Worm (Caenorhabditis elegans): ENCODE results near the gene C24H11.1.

The C24H11.1 gene

ce11 chrIII:11740868-11741267 lies 46.6 kb upstream of the C24H11.1 start:
- peak; percentile 19 for TF ChIP-seq F13H6.1 (tag; optimal IDR thresholded peaks at IDR 0.05)
- TF ChIP-seq nhr-21 (tag; optimal IDR thresholded peaks at IDR 0.05) = no peak
- peak; percentile 1 for TF ChIP-seq C34F6.9 (tag; optimal IDR thresholded peaks at IDR 0.05)
- no peak for TF ChIP-seq mdl-1 (tag; optimal IDR thresholded peaks at IDR 0.05)
- peak; percentile 57 for TF ChIP-seq crh-2 (tag; optimal IDR thresholded peaks at IDR 0.05)
- TF ChIP-seq lsy-2 (tag; optimal IDR thresholded peaks at IDR 0.05) = no peak
- TF ChIP-seq unc-39 (tag; optimal IDR thresholded peaks at IDR 0.05) = no peak
- TF ChIP-seq peb-1 (tag; optimal IDR thresholded peaks at IDR 0.05) = no peak

- TF ChIP-seq blmp-1 (tag; optimal IDR thresholded peaks at IDR 0.05; ENCODE audit: insufficient read depth) (peak; percentile 69), sem-4 (tag; optimal IDR thresholded peaks at IDR 0.05) (peak; percentile 42), fos-1 (tag; optimal IDR thresholded peaks at IDR 0.05) (no peak)
Observed at ce11 chrIII:11742191-11742590, 45.3 kb upstream of the C24H11.1 start.

ce11 chrIII:11746718-11747117 lies 40.8 kb upstream of the C24H11.1 start, which contains the start of gene mrt-2:
TSS of gene mrt-2 (plus strand) at chrIII:11746766.
- TF ChIP-seq zag-1 (tag; optimal IDR thresholded peaks at IDR 0.05) = no peak
- no peak for TF ChIP-seq ceh-82 (tag; optimal IDR thresholded peaks at IDR 0.05)
- no peak for TF ChIP-seq unc-62 (GFP tag; optimal IDR thresholded peaks at IDR 0.05)
- peak; percentile 86 for TF ChIP-seq sma-3 (GFP tag; optimal IDR thresholded peaks at IDR 0.05)
- TF ChIP-seq mab-5 (tag; optimal IDR thresholded peaks at IDR 0.05) = no peak
- no peak for TF ChIP-seq nhr-23 (tag; optimal IDR thresholded peaks at IDR 0.05)
- peak; percentile 40 for TF ChIP-seq snpc-4 (tag; optimal IDR thresholded peaks at IDR 0.05)
- TF ChIP-seq nhr-12 (tag; optimal IDR thresholded peaks at IDR 0.05) = no peak
- TF ChIP-seq ZK546.5 (tag; optimal IDR thresholded peaks at IDR 0.05) = no peak
- TF ChIP-seq sma-9 (GFP tag; optimal IDR thresholded peaks at IDR 0.05) = no peak
- TF ChIP-seq sma-9 (tag; optimal IDR thresholded peaks at IDR 0.05) = no peak
- TF ChIP-seq unc-39 (tag; optimal IDR thresholded peaks at IDR 0.05) = no peak
- TF ChIP-seq R02D3.7 (tag; optimal IDR thresholded peaks at IDR 0.05) = no peak
- TF ChIP-seq elt-3 (tag; optimal IDR thresholded peaks at IDR 0.05) = no peak
- peak; percentile 76 for TF ChIP-seq lin-13 (GFP tag; optimal IDR thresholded peaks at IDR 0.05)
- TF ChIP-seq peb-1 (tag; optimal IDR thresholded peaks at IDR 0.05) = no peak
- no peak for TF ChIP-seq nhr-237 (tag; optimal IDR thresholded peaks at IDR 0.05)
- TF ChIP-seq ama-1 (optimal IDR thresholded peaks at IDR 0.05) = no peak
- peak; percentile 46 for TF ChIP-seq ceh-16 (tag; optimal IDR thresholded peaks at IDR 0.05)
- TF ChIP-seq ztf-11 (tag; optimal IDR thresholded peaks at IDR 0.05) = no peak
- peak; percentile 98 for TF ChIP-seq gmeb-1 (tag; optimal IDR thresholded peaks at IDR 0.05)
- no peak for TF ChIP-seq ztf-1 (GFP tag; conservative IDR thresholded peaks at IDR 0.05)
- peak; percentile 48 for TF ChIP-seq nhr-129 (tag; optimal IDR thresholded peaks at IDR 0.05)
- no peak for TF ChIP-seq elt-1 (tag; optimal IDR thresholded peaks at IDR 0.05)
- peak; percentile 79 for TF ChIP-seq nhr-25 (tag; optimal IDR thresholded peaks at IDR 0.05)
- TF ChIP-seq alr-1 (tag; optimal IDR thresholded peaks at IDR 0.05) = no peak
- no peak for TF ChIP-seq mdl-1 (tag; optimal IDR thresholded peaks at IDR 0.05)
- TF ChIP-seq mbf-1 (tag; optimal IDR thresholded peaks at IDR 0.05) = no peak
- TF ChIP-seq crh-2 (tag; optimal IDR thresholded peaks at IDR 0.05) = peak; percentile 76
- no peak for TF ChIP-seq nhr-10 (tag; optimal IDR thresholded peaks at IDR 0.05)
- peak; percentile 86 for TF ChIP-seq unc-55 (GFP tag; optimal IDR thresholded peaks at IDR 0.05)
- TF ChIP-seq nhr-6 (tag; optimal IDR thresholded peaks at IDR 0.05) = peak; percentile 44
- TF ChIP-seq lin-39 (tag; optimal IDR thresholded peaks at IDR 0.05) = no peak
- TF ChIP-seq dmd-4 (tag; optimal IDR thresholded peaks at IDR 0.05) = no peak
- TF ChIP-seq nhr-11 (tag; optimal IDR thresholded peaks at IDR 0.05) = no peak
- peak; percentile 91 for TF ChIP-seq sem-4 (tag; optimal IDR thresholded peaks at IDR 0.05)
- no peak for TF ChIP-seq nhr-77 (tag; optimal IDR thresholded peaks at IDR 0.05)
- peak; percentile 48 for TF ChIP-seq blmp-1 (tag; optimal IDR thresholded peaks at IDR 0.05; ENCODE audit: insufficient read depth)
- peak; percentile 60 for TF ChIP-seq nhr-21 (tag; optimal IDR thresholded peaks at IDR 0.05)
- peak; percentile 66 to 87 for TF ChIP-seq lsy-2 (tag; optimal IDR thresholded peaks at IDR 0.05)
- peak; percentile 81 for TF ChIP-seq F13H6.1 (tag; optimal IDR thresholded peaks at IDR 0.05)
- no peak for TF ChIP-seq skn-1 (tag; optimal IDR thresholded peaks at IDR 0.05)
- peak; percentile 81 for TF ChIP-seq C34F6.9 (tag; optimal IDR thresholded peaks at IDR 0.05)
- no peak for TF ChIP-seq Y55F3AM.14 (GFP tag; optimal IDR thresholded peaks at IDR 0.05)
- no peak for TF ChIP-seq aly-2 (tag; optimal IDR thresholded peaks at IDR 0.05)
- TF ChIP-seq lin-11 (tag; optimal IDR thresholded peaks at IDR 0.05) = peak; percentile 54
- peak; percentile 48 for TF ChIP-seq egl-27 (tag; optimal IDR thresholded peaks at IDR 0.05)
- TF ChIP-seq ztf-4 (tag; optimal IDR thresholded peaks at IDR 0.05) = no peak
- TF ChIP-seq fos-1 (tag; optimal IDR thresholded peaks at IDR 0.05) = peak; percentile 17
